Fruit fly (Drosophila melanogaster): Measurements from ENCODE around the gene ND-B14.5B.
"Not testable (repeated sequence)": the region's sequence is repeated elsewhere in the genome, so short reads cannot be mapped to it uniquely, and the experiment has no call there.

Gene ND-B14.5B

DNA sequence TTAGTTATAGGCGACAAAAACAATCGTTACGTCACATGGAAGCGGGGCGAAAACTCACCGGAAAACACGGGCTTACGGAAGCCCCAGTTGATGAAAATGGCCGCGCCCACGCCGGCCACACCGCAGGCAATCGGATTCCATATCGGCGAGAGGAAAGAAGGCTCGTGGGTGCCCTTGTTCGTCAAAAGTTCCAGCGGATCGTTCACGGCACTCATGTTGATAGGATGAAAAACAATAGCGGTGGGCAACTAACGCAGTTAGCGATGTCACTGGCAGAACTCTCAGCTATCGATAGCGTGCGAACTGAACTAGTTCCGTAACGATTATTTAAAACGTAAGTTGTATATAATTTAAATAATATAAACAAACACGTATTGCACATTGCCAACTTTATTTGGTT lies at the start of gene ND-B14.5B:
TSS of gene ND-B14.5B (minus strand) at position 379 of the 400 bp plus-strand sequence.
- no peak for TF ChIP-seq h (optimal IDR thresholded peaks at IDR 0.05)
- no peak for TF ChIP-seq Sin3A (optimal IDR thresholded peaks at IDR 0.05)
- TF ChIP-seq psq (optimal IDR thresholded peaks at IDR 0.05), result no peak
- no peak for TF ChIP-seq Myc (optimal IDR thresholded peaks at IDR 0.05)
- no peak for TF ChIP-seq insv (optimal IDR thresholded peaks at IDR 0.05)
- TF ChIP-seq ttk (optimal IDR thresholded peaks at IDR 0.05), result no peak

DNA sequence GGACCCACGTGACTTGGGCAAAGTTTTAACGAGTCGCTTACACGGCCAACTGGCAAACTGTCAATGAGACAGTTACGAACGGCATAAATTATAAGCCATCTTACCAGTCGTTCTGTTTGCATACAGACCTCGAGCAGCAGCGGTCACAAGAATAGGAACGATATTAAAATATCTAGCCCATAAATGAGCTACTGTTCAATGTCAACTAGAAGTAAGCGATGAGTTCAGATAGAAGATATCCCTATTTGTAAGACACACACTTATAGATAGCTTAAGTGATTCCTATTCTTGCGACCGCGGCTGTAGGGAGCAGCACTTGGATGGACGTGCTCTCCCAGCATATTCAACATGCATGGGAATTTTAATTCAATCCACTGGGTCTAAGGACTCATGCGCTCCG lies 43.2 kb upstream of the ND-B14.5B start:
- TF ChIP-seq h (optimal IDR thresholded peaks at IDR 0.05) (no peak), Sin3A (optimal IDR thresholded peaks at IDR 0.05) (no peak), psq (optimal IDR thresholded peaks at IDR 0.05) (no peak), ttk (optimal IDR thresholded peaks at IDR 0.05) (no peak), insv (optimal IDR thresholded peaks at IDR 0.05) (no peak), Myc (optimal IDR thresholded peaks at IDR 0.05) (no peak)

dm6 chr2L:3183205-3183604 lies 37.6 kb upstream of the ND-B14.5B start:
- TF ChIP-seq Sin3A (optimal IDR thresholded peaks at IDR 0.05) (no peak), h (optimal IDR thresholded peaks at IDR 0.05) (no peak), ttk (optimal IDR thresholded peaks at IDR 0.05) (no peak), psq (optimal IDR thresholded peaks at IDR 0.05) (no peak), Myc (optimal IDR thresholded peaks at IDR 0.05) (no peak), insv (optimal IDR thresholded peaks at IDR 0.05) (no peak)

- no peak for TF ChIP-seq Sin3A (optimal IDR thresholded peaks at IDR 0.05)
- no peak for TF ChIP-seq psq (optimal IDR thresholded peaks at IDR 0.05)
- TF ChIP-seq ttk (optimal IDR thresholded peaks at IDR 0.05), result no peak
- TF ChIP-seq h (optimal IDR thresholded peaks at IDR 0.05), result no peak
- no peak for TF ChIP-seq Myc (optimal IDR thresholded peaks at IDR 0.05)
- no peak for TF ChIP-seq insv (optimal IDR thresholded peaks at IDR 0.05)
Observed at dm6 chr2L:3179654-3180053, 34.0 kb upstream of the ND-B14.5B start.

DNA sequence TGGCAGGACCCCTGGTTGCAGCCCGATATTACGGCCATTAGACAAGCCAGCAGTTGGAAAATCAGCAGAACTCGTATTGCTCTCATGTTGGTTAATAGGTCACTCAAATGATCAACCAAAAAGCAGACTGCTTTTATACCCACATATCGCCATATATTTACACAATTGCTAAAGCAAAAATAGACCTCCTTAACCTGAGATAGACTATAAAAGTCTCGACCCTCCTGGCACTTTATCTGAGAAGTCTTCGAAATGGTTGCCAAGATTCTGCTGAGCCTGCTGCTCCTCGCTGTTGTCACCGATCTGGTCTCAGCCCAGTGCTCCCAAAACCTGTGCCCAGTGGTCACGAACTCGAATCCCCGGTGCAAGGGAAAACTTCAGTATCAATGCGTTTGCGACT lies 28.1 kb upstream of the ND-B14.5B start, which contains the start of the genes CG31698 and CG15404:
TSS of gene CG31698 (minus strand) at position 101 of the 400 bp plus-strand sequence.
TSS of gene CG15404 (plus strand) at position 233 of the 400 bp plus-strand sequence.
- TF ChIP-seq ttk (optimal IDR thresholded peaks at IDR 0.05), result no peak
- TF ChIP-seq Myc (optimal IDR thresholded peaks at IDR 0.05), result no peak
- no peak for TF ChIP-seq psq (optimal IDR thresholded peaks at IDR 0.05)
- TF ChIP-seq h (optimal IDR thresholded peaks at IDR 0.05), result no peak

DNA sequence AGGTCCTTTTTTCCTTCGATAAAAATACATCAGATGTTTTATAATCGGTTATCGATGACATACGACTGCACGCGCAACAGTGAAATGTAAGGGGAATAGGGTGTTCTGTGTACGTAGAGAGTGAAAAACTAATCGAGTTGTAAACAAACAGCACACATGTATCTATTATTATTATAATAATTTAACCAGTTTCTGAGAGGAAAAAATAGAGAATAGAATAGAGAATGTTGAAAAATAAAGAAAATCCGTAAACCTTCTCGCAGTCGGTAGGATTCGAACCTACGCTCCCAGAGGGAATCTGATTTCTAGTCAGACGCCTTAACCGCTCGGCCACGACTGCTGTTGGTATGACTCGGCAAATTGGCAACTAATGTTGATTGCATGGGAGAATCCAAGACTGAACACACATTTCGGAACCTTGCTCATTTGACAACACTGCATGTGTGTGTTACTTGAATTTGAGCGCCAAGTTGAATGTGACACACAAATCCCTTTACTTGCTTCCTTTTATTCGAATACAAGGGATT lies 27.2 kb upstream of the ND-B14.5B start:
- TF ChIP-seq ttk (optimal IDR thresholded peaks at IDR 0.05) (no peak), insv (optimal IDR thresholded peaks at IDR 0.05) (no peak), Myc (optimal IDR thresholded peaks at IDR 0.05) (no peak), psq (optimal IDR thresholded peaks at IDR 0.05) (no peak), h (optimal IDR thresholded peaks at IDR 0.05) (no peak), Sin3A (optimal IDR thresholded peaks at IDR 0.05) (no peak)

DNA sequence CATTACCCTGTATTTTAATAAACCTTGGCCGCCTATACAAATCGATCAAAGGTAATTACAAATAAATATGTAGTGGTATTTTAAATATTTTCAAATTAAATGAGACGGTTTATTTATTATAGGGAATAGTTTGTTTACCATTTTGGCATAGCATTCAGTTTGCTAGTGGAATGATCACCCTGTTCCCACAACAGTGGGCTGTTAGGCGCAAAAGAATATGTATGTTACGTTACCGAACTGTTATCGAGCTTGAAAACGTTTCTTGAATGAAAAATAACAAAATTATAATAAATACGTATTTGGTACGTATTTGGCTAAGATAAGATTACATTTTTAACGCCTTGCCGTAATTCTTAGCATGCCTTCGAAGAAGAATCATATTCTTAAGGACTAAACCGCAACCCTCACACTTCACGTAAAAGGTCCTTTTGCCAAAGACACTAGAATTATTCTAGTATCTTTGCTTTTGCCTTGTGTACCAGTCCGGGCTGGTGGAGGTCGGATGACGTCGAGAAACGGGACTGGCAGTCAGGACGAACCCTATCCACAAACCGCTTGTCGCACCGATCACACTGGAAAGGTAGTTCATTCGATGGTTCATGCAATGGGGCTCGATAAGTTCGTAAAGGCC lies 25.4 kb upstream of the ND-B14.5B start, which contains the start of gene CG44002:
TSS of gene CG44002 (minus strand) at position 144 of the 631 bp plus-strand sequence.
- TF ChIP-seq ttk (optimal IDR thresholded peaks at IDR 0.05), result no peak
- no peak for TF ChIP-seq psq (optimal IDR thresholded peaks at IDR 0.05)
- no peak for TF ChIP-seq Sin3A (optimal IDR thresholded peaks at IDR 0.05)
- TF ChIP-seq h (optimal IDR thresholded peaks at IDR 0.05), result no peak

DNA sequence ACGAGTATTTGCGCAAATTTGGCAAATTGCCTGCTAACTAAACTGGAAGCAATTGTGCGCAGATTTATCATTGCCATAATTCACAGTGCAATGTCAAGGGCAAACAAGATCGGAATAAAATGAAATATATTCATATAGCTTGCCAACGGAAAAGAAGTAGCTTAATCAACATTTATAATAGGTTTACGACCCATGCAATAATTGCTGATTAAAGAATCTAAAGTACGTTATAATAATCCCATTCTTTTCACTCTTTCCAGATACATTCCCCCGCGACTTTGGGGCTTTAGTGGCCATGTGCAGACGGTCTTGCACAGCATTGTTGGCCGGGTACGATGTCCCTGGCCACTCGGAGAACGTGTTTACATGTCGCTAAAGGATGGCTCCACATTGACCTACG lies 21.1 kb upstream of the ND-B14.5B start:
- TF ChIP-seq Myc (optimal IDR thresholded peaks at IDR 0.05), result no peak
- TF ChIP-seq psq (optimal IDR thresholded peaks at IDR 0.05), result no peak
- TF ChIP-seq Sin3A (optimal IDR thresholded peaks at IDR 0.05), result no peak
- TF ChIP-seq ttk (optimal IDR thresholded peaks at IDR 0.05), result no peak
- no peak for TF ChIP-seq h (optimal IDR thresholded peaks at IDR 0.05)
- no peak for TF ChIP-seq insv (optimal IDR thresholded peaks at IDR 0.05)

DNA sequence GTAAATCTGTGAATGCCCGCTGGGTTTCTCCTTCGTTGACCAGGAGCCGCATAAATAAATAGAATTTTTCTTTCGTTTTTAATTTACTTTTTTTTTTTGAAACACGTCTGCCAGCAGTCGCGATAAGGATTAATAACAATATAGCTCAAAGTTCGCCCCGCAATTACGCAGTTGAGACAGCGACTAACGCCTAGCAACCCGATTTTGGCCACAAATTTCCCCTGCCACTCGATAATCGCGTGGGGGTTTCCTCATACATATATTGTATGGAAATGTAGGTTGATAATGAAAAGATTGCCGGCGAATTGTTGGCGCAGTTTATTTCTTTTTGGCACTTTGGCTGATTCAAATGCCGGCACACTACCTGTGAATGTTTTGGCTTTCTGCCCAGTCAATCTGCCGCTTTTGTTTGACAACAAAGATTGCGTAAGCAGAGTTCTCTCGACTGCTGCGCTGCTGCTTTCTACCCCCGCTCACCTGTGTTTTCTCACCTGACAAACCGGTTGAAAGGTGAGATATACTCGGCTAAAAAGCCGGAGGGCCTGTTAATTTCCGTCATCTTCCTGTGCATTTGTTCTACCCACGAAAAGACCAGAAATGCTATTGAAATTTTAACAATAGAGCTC lies 19.5 kb upstream of the ND-B14.5B start:
- no peak for TF ChIP-seq Sin3A (optimal IDR thresholded peaks at IDR 0.05)
- no peak for TF ChIP-seq h (optimal IDR thresholded peaks at IDR 0.05)
- TF ChIP-seq insv (optimal IDR thresholded peaks at IDR 0.05), result no peak
- no peak for TF ChIP-seq ttk (optimal IDR thresholded peaks at IDR 0.05)
- TF ChIP-seq Myc (optimal IDR thresholded peaks at IDR 0.05), result no peak
- TF ChIP-seq psq (optimal IDR thresholded peaks at IDR 0.05), result no peak

dm6 chr2L:3164257-3165021 lies 18.8 kb upstream of the ND-B14.5B start:
- TF ChIP-seq Sin3A (optimal IDR thresholded peaks at IDR 0.05) (no peak), psq (optimal IDR thresholded peaks at IDR 0.05) (no peak), Myc (optimal IDR thresholded peaks at IDR 0.05) (no peak), h (optimal IDR thresholded peaks at IDR 0.05) (no peak), ttk (optimal IDR thresholded peaks at IDR 0.05) (no peak), insv (optimal IDR thresholded peaks at IDR 0.05) (no peak)

dm6 chr2L:3163490-3163889 lies 17.8 kb upstream of the ND-B14.5B start, which contains the start of gene Hydr2:
Gene Hydr2 (plus strand): TSS chr2L:3163645.
- TF ChIP-seq psq, Sin3A, h (optimal IDR thresholded peaks at IDR 0.05): not testable (repeated sequence)

All from Kc167 (cell line).